Worm (Caenorhabditis elegans) whole organism, mixed stage, embryonic: ENCODE data around the gene kreg-1.

Experiments used
- ceh-43 ChIP-seq: fragments of 200-800 bp; sonication (Bioruptor generic); optimal IDR thresholded peaks from 2 replicates; lab custom pipeline; 2018; ENCODE audit warnings: mild to moderate bottlenecking, missing genetic modification characterization, moderate library complexity, missing compliant biosample characterization
- pha-4 ChIP-seq: fragments of 150-350 bp; optimal IDR thresholded peaks from 2 replicates; lab custom pipeline; 2018; ENCODE audit warnings: missing biosample characterization, missing genetic modification reagents, missing genetic modification characterization

DNA sequence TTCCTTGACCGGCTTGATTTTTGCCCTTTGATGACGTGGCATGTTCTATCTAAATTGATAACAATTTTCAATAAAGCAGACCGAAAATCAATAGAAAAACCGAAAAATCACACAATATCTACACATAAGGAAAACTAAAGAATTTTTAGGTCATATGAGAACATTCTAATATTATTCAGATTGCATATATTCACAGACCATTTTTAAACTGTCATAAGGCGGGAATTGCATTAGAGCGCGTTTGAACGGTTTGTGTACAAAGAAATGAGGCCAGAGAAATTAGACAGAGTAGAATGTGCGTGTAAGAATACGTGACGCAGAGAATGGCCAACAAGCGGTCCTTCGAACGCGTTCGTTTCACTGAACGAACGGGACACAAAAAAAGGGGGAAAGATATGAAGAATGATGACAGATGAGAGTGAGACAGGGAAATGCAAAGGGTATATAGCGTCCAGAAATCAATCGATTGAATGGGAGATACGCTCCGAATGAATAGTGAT is 27.5 kb downstream of the kreg-1 start, which contains the start of gene M02D8.3:
- TF ChIP-seq pha-4 (tag; lab: Kevin White, UChicago) (peak; percentile 44), ceh-43 (GFP tag; lab: Kevin White, UChicago) (no peak)
